Worm (Caenorhabditis elegans): ENCODE results near the gene sra-3.

DNA sequence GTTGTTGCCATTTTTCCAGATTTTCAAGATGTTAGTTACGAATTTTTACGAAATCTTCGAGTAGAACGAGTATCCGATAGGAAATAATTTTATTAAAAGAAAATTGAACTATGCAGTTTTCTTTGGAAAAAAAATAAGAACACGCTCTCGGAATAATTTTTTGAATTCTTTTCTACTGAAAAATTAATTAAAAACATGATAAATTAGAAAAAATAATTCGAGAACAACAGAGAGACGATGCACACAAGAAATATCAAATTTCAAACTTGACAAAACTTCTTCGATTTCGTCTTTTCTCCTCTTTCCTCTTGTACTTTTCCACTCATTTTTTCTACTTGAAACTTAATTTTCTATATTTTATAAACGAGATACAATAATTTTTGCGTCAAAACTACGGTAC, 19.3 kb upstream of the sra-3 start, which contains the start of gene F35H8.4:
- TF ChIP-seq mep-1 (tag; optimal IDR thresholded peaks at IDR 0.05) (no peak), zip-11 (GFP tag; IDR thresholded peaks at IDR 0.05) (no peak), jun-1 (tag; optimal IDR thresholded peaks at IDR 0.05) (no peak), egl-27 (tag; optimal IDR thresholded peaks at IDR 0.05) (no peak), fkh-10 (GFP tag; optimal IDR thresholded peaks at IDR 0.05) (no peak), lin-29 (GFP tag; IDR thresholded peaks at IDR 0.05) (no peak), ama-1 (optimal IDR thresholded peaks at IDR 0.05) (no peak), skn-1 (tag; optimal IDR thresholded peaks at IDR 0.05) (no peak), unc-62 (GFP tag; optimal IDR thresholded peaks at IDR 0.05 in 1 of 2) (no peak), unc-62 (tag; optimal IDR thresholded peaks at IDR 0.05) (no peak)

Data from whole organism, L4 larva.